Fruit fly (Drosophila melanogaster) S2 (cell line): Measurements from ENCODE around the gene B-H2.

ENCODE experiments used
- CG8478 ChIP-seq: fragments of >200 bp; optimal IDR thresholded peaks from 2 replicates; lab custom pipeline; 2018
- CTCF ChIP-seq, 2 experiments: fragments of >200 bp; optimal IDR thresholded peaks; 2 replicates each; lab custom pipeline; 2018

dm6 chrX:17265402-17266028 is 48.9 kb upstream of the B-H2 start:
- TF ChIP-seq CG8478 (lab: Kevin White, UChicago) (no peak), CTCF (optimal IDR thresholded peaks at IDR 0.05; lab: Kevin White, UChicago) (no peak)
